Fruit fly (Drosophila melanogaster) whole organism, embryonic: Measurements from ENCODE around the gene CG14207.

Experiments used
- Bgb ChIP-seq: fragments of 200-800 bp; sonication (Bioruptor generic); IDR thresholded peaks from 2 replicates; pipeline ENCODE4 v1.3.6; 2022; ENCODE audit warnings: missing biosample characterization, missing genetic modification characterization; ENCODE audit not compliant: partially characterized antibody
- CG10462 ChIP-seq: fragments of 200-800 bp; sonication (Bioruptor generic); optimal IDR thresholded peaks from 2 replicates; lab custom pipeline; 2016; ENCODE audit warnings: missing biosample characterization, missing genetic modification characterization
- CG2678 ChIP-seq: fragments of 200-800 bp; sonication (Bioruptor generic); optimal IDR thresholded peaks from 3 replicates; lab custom pipeline; 2019; ENCODE audit warnings: missing biosample characterization, mild to moderate bottlenecking, missing genetic modification characterization, moderate library complexity
- croc ChIP-seq: fragments of 200-800 bp; sonication (Bioruptor generic); conservative IDR thresholded peaks from 3 replicates; pipeline ENCODE4 v1.3.6; 2022; ENCODE audit warnings: missing biosample characterization, missing genetic modification characterization
- gro ChIP-seq: fragments of 200-800 bp; sonication (Bioruptor generic); optimal IDR thresholded peaks from 2 replicates; lab custom pipeline; 2016; ENCODE audit warnings: missing biosample characterization, missing genetic modification characterization
- vfl ChIP-seq: fragments of 200-800 bp; sonication (Bioruptor generic); optimal IDR thresholded peaks from 2 replicates; lab custom pipeline; 2016; ENCODE audit warnings: missing biosample characterization, missing genetic modification characterization

DNA sequence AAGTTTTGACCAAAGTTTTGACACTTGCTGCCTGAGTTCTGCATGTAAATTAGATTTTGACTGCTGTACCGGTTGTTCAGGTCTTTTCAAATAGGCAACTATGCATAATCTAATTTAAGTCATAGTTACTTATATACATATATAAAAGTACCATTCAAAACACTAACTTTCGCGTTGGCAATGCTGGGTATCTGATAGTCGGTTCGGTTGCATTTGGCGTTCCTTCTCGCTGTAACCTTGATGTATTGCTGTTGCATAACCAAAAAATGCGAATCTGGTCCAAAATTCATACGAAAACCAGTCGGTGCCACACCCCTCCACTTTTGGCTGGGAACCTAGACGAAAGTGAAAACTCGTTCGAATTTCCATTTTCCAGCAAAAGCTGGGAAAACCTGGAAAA is 22.3 kb upstream of the CG14207 start:
- TF ChIP-seq CG2678 (no peak), gro (no peak), Bgb (GFP tag; lab: Robert Waterston, UW) (peak; percentile 33; the same call in 1 of the 2 replicates), CG10462 (GFP tag; lab: Kevin White, UChicago) (no peak), croc (no peak), vfl (GFP tag; lab: Kevin White, UChicago) (no peak)
